Worm (Caenorhabditis elegans) whole organism, L4 larva: ENCODE results near the gene F07B10.7.

Source experiments
- ceh-44 ChIP-seq: fragments of 200-800 bp; sonication (Bioruptor generic); IDR thresholded peaks from 2 replicates; pipeline ENCODE4 v1.3.6; 2022; ENCODE audit warnings: missing genetic modification reagents, missing genetic modification characterization, missing compliant biosample characterization
- daf-8 ChIP-seq: fragments of 200-800 bp; sonication (Bioruptor generic); IDR thresholded peaks from 2 replicates; pipeline ENCODE4 v1.3.6; 2022; ENCODE audit warnings: missing genetic modification characterization, missing compliant biosample characterization
- dpl-1 ChIP-seq: fragments of 150-350 bp; optimal IDR thresholded peaks from 2 replicates; lab custom pipeline; 2014; ENCODE audit warnings: missing biosample characterization, missing genetic modification reagents, missing genetic modification characterization
- gei-8 ChIP-seq: fragments of 200-800 bp; sonication (Bioruptor generic); optimal IDR thresholded peaks from 2 replicates; lab custom pipeline; 2018; ENCODE audit warnings: mild to moderate bottlenecking, missing genetic modification characterization, missing compliant biosample characterization

DNA sequence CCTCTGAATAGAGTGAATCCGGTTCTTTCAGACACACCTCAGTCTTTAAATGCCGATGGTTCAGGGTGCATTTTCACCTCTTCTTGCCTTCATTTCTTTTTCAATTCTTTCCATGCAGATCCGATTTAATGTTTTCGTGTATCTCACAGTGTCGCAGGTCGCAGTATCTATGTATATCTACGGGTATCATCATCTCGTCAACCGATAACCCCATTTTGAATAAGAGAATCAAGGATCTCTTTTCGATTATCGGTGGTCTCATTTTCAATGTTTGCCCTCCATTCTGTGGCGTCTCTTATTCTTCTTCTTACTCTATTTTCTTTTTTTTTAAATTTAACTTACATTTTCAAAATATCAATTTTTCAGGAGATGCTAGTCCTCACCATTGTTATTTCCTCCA lies 39.6 kb downstream of the F07B10.7 start, which contains the start of gene T19B10.2:
- TF ChIP-seq dpl-1 (GFP tag; lab: Kevin White, UChicago), result no peak
- TF ChIP-seq daf-8, result no peak
- no peak for TF ChIP-seq ceh-44 (GFP tag; lab: Robert Waterston, UW)
- TF ChIP-seq gei-8, result no peak
